Worm (Caenorhabditis elegans): ENCODE data around the gene M28.10.
A peak's percentile ranks its signal among the peaks of the same experiment; 100 is the strongest.

Gene M28.10

DNA sequence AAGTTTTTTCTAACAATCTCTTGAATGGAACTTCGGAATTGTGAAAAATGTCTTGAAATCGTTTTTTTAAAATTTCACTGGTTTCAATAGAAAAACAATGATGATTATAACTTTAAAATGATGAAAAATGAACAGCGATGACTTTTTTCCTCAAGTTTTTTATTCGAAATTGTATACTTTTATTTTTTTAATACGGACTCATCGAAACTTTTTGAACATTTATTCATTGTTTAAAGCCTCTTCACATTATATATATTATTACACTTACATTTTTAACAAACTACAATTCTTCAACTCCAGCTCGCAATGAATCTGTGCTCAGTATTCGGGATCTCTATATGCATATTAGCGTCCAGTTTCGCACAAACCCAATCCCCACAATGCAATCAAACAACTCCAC lies 19.4 kb upstream of the M28.10 start, which contains the start of gene M28.8:
M28.8 (plus strand) TSS at position 301 of the 400 bp plus-strand sequence.
- TF ChIP-seq ceh-58 (GFP tag; IDR thresholded peaks at IDR 0.05) (no peak), B0336.3 (GFP tag; IDR thresholded peaks at IDR 0.05) (no peak), dpff-1 (tag; optimal IDR thresholded peaks at IDR 0.05) (no peak), unc-62 (GFP tag; optimal IDR thresholded peaks at IDR 0.05) (no peak), ztf-26 (tag; optimal IDR thresholded peaks at IDR 0.05) (no peak), hlh-12 (tag; optimal IDR thresholded peaks at IDR 0.05) (no peak), rec-8 (tag; optimal IDR thresholded peaks at IDR 0.05) (no peak), zfh-2 (GFP tag; conservative IDR thresholded peaks at IDR 0.05) (no peak), nhr-27 (tag; optimal IDR thresholded peaks at IDR 0.05) (no peak), ztf-25 (GFP tag; IDR thresholded peaks at IDR 0.05) (no peak), F33H1.4 (GFP tag; IDR thresholded peaks at IDR 0.05) (no peak), egl-44 (GFP tag; IDR thresholded peaks at IDR 0.05) (no peak), lsy-27 (tag; optimal IDR thresholded peaks at IDR 0.05; ENCODE audit: borderline replicate concordance, insufficient read depth) (no peak)

- no peak for TF ChIP-seq cebp-1 (GFP tag; IDR thresholded peaks at IDR 0.05)
- no peak for TF ChIP-seq cebp-1 (tag; optimal IDR thresholded peaks at IDR 0.05)
- TF ChIP-seq nhr-80 (tag; optimal IDR thresholded peaks at IDR 0.05), result peak; percentile 43
- TF ChIP-seq rcor-1 (GFP tag; IDR thresholded peaks at IDR 0.05), result no peak
- TF ChIP-seq tbp1 (GFP tag; optimal IDR thresholded peaks at IDR 0.05), result no peak
- no peak for TF ChIP-seq lin-40 (tag; optimal IDR thresholded peaks at IDR 0.05)
- TF ChIP-seq ceh-91 (GFP tag; IDR thresholded peaks at IDR 0.05), result no peak
- TF ChIP-seq hlh-12 (tag; optimal IDR thresholded peaks at IDR 0.05), result no peak
Observed at ce11 chrII:10630944-10631343, 16.4 kb upstream of the M28.10 start.

ce11 chrII:10637681-10638080 lies 9.6 kb upstream of the M28.10 start:
- peak; percentile 71; the same call in 1 of the 2 replicates for TF ChIP-seq egrh-3 (GFP tag; IDR thresholded peaks at IDR 0.05)

DNA sequence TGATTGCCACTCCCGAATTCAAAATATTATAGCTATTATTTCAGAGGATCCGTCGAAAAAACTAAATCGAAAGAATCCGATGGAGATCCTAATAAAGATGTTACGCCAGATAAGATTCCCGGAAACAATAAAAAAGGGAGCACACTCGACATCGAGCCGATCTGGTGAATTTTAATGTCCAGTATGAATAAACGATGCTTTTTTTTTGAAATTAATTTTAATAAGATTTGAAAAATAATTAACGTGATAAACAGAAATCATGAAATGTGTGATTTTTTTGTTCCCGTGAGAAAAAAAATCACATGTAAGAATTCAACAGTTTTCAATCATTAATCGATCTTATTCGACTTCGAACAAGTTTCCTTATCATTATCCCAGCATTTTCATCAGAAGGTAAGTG lies 8.2 kb upstream of the M28.10 start, which contains the start of gene M28.9:
M28.9 (plus strand) TSS at position 301 of the 400 bp plus-strand sequence.
- TF ChIP-seq dpff-1 (tag; optimal IDR thresholded peaks at IDR 0.05) (no peak), C17E4.6 (GFP tag; IDR thresholded peaks at IDR 0.05) (no peak), madf-8 (GFP tag; conservative IDR thresholded peaks at IDR 0.05) (no peak), bed-2 (GFP tag; IDR thresholded peaks at IDR 0.05) (no peak), unc-130 (GFP tag; optimal IDR thresholded peaks at IDR 0.05) (no peak)

- no peak for TF ChIP-seq mxl-1 (tag; optimal IDR thresholded peaks at IDR 0.05)
- TF ChIP-seq C06A6.2 (GFP tag; conservative IDR thresholded peaks at IDR 0.05), result no peak
- no peak for TF ChIP-seq nhr-90 (tag; optimal IDR thresholded peaks at IDR 0.05)
- no peak for TF ChIP-seq lir-1 (GFP tag; conservative IDR thresholded peaks at IDR 0.05)
- TF ChIP-seq nhr-80 (tag; optimal IDR thresholded peaks at IDR 0.05), result no peak
- no peak for TF ChIP-seq madf-3 (GFP tag; IDR thresholded peaks at IDR 0.05)
- TF ChIP-seq hmg-20 (GFP tag; IDR thresholded peaks at IDR 0.05), result no peak
- no peak for TF ChIP-seq him-1 (tag; optimal IDR thresholded peaks at IDR 0.05)
- TF ChIP-seq die-1 (tag; optimal IDR thresholded peaks at IDR 0.05), result no peak
- no peak for TF ChIP-seq Y53G8AR.9 (GFP tag; conservative IDR thresholded peaks at IDR 0.05)
- TF ChIP-seq lsy-27 (tag; optimal IDR thresholded peaks at IDR 0.05; ENCODE audit: borderline replicate concordance, insufficient read depth), result no peak
- no peak for TF ChIP-seq F37B4.10 (GFP tag; IDR thresholded peaks at IDR 0.05)
- no peak for TF ChIP-seq F52B5.7 (tag; optimal IDR thresholded peaks at IDR 0.05)
- no peak for TF ChIP-seq K12H6.12 (tag; optimal IDR thresholded peaks at IDR 0.05)
- no peak for TF ChIP-seq Y67H2A.10 (GFP tag; conservative IDR thresholded peaks at IDR 0.05)
- TF ChIP-seq unc-62 (GFP tag; optimal IDR thresholded peaks at IDR 0.05), result no peak
Observed at ce11 chrII:10643403-10643802, 3.9 kb upstream of the M28.10 start, which contains the start of gene M28.4. Gene M28.4, plus strand, starts transcription at chrII:10643703.
